Worm (Caenorhabditis elegans): ENCODE measurements around the gene pmt-1.
A peak's percentile ranks its signal among the peaks of the same experiment; 100 is the strongest.

pmt-1 gene

DNA sequence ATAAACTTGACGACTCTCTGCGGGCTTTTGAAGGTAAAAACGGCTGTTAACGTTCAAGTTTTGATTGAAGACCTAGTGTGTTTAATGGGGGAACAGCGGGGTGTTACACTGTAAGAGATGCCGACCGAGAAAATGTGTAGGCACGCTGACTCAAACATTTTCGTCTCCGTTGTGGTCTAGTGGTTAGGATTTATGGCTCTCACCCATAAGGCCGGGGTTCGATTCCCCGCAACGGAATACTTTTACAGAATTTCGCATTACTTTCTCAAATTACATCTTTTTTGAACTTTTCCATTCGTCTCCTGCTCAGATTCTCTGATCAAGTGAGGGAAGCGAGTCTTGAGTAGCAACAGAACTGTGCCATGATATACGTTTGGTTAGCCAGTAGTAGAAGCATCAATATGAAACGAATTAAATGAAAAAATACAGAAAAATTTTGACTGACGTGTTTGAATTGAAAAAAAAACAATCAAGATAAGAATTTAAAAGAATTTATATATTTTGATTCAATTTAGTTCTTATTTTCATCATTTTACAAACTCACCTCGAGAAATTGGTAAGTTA, 11.0 kb upstream of the pmt-1 start, which contains the start of gene ZK622.1:
Gene ZK622.1 (plus strand): TSS at position 514 of the 564 bp plus-strand sequence.
- TF ChIP-seq med-1 (GFP tag; optimal IDR thresholded peaks at IDR 0.05; ENCODE audit: insufficient read depth) (peak; percentile 36), ztf-23 (GFP tag; IDR thresholded peaks at IDR 0.05) (0 out of 2 replicates have a peak, but pooled peaks have one; percentile 36), klf-2 (GFP tag; conservative IDR thresholded peaks at IDR 0.05) (peak; percentile 66; the same call in 1 of the 2 replicates), ref-1 (GFP tag; conservative IDR thresholded peaks at IDR 0.05) (peak; percentile 67; the same call in 1 of the 2 replicates), ztf-29 (GFP tag; IDR thresholded peaks at IDR 0.05) (no peak), cog-1 (tag; optimal IDR thresholded peaks at IDR 0.05) (peak; percentile 6), flt-1 (GFP tag; IDR thresholded peaks at IDR 0.05) (peak; percentile 88), T22C8.4 (GFP tag; IDR thresholded peaks at IDR 0.05) (peak; percentile 55; the same call in 1 of the 2 replicates), tab-1 (GFP tag; IDR thresholded peaks at IDR 0.05) (peak; percentile 73)

DNA sequence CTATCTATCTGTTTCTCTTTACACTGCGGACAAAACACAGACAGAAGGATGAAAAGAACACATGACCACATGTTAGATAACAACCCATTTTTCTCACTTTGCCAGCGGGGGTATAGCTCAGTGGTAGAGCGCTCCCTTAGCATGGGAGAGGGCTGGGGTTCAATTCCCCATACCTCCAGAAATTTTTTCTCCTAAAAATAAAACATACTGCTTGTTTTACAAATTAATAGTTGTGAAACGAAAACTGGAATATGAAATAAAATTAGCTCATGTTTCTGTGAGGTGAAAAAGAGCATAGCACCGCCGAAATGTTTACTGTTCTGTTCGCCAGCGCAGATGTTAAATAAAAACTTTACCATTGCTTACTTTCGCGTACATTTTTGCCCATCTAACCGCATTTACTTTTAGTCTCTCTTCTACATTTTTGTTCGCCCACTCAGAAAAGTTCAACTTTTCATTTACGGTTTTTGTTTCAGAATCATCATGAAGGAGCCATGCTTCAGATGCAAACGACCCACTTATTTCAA, 10.0 kb upstream of the pmt-1 start, which contains the start of gene ZK622.4:
Gene ZK622.4 (plus strand): TSS at position 477 of the 527 bp plus-strand sequence.
- peak; percentile 82 for TF ChIP-seq ztf-29 (GFP tag; IDR thresholded peaks at IDR 0.05)
- TF ChIP-seq T22C8.4 (GFP tag; IDR thresholded peaks at IDR 0.05), result peak; percentile 91
- peak; percentile 94 for TF ChIP-seq tab-1 (GFP tag; IDR thresholded peaks at IDR 0.05)
- TF ChIP-seq ref-1 (GFP tag; conservative IDR thresholded peaks at IDR 0.05), result peak; percentile 86
- peak; percentile 90 for TF ChIP-seq klf-2 (GFP tag; conservative IDR thresholded peaks at IDR 0.05)
- TF ChIP-seq ztf-23 (GFP tag; IDR thresholded peaks at IDR 0.05), result peak; percentile 93
- TF ChIP-seq med-1 (GFP tag; optimal IDR thresholded peaks at IDR 0.05; ENCODE audit: insufficient read depth), result peak; percentile 73
- peak; percentile 95 for TF ChIP-seq flt-1 (GFP tag; IDR thresholded peaks at IDR 0.05)
- peak; percentile 85 for TF ChIP-seq cog-1 (tag; optimal IDR thresholded peaks at IDR 0.05)

DNA sequence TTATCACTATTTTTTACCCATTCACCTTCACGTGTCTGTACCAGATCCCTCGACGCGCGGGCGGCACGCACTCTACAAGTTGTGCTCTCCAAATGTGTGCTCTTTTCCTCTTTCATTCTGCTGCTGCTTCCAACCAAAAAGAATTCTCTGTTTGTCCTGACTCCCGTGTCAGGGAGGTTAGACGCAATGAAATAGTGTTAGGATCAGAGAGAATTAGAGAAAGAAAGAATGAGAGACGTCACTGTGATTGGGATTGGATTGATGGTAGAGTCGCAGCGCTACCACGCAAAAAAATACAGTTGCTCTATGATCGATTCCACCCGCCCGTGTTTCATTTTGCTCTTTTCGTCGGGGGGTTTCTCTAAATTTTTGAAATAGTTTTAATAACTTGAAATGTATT, 8.7 kb upstream of the pmt-1 start:
- no peak for TF ChIP-seq tab-1 (GFP tag; IDR thresholded peaks at IDR 0.05)

DNA sequence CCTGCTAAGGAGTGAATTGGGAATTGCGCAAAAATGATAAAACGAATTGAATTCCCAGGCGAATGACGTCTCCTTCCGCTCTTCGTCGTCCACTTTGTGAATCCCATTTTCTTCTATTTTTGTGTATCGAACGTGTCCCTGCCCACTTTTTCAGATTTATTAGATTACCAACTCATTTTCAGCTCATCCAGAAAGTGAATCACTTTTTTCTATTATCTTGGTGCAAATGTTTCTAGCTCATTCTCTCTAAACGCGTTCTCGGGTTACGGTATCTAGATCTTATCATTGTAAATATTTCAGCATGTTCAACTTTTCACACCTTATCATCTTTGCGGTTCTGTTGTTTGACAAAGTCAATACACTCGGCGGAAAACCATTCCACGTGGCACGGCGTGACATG, 6.8 kb upstream of the pmt-1 start, which contains the start of gene ZK622.5:
Gene ZK622.5 (plus strand): TSS at position 301 of the 400 bp plus-strand sequence.
- TF ChIP-seq T22C8.4 (GFP tag; IDR thresholded peaks at IDR 0.05) (no peak), ztf-23 (GFP tag; IDR thresholded peaks at IDR 0.05) (no peak), flt-1 (GFP tag; IDR thresholded peaks at IDR 0.05) (no peak), cog-1 (tag; optimal IDR thresholded peaks at IDR 0.05) (no peak), ztf-29 (GFP tag; IDR thresholded peaks at IDR 0.05) (no peak), klf-2 (GFP tag; conservative IDR thresholded peaks at IDR 0.05) (no peak), tab-1 (GFP tag; IDR thresholded peaks at IDR 0.05) (no peak), med-1 (GFP tag; optimal IDR thresholded peaks at IDR 0.05; ENCODE audit: insufficient read depth) (no peak), ref-1 (GFP tag; conservative IDR thresholded peaks at IDR 0.05) (no peak)

DNA sequence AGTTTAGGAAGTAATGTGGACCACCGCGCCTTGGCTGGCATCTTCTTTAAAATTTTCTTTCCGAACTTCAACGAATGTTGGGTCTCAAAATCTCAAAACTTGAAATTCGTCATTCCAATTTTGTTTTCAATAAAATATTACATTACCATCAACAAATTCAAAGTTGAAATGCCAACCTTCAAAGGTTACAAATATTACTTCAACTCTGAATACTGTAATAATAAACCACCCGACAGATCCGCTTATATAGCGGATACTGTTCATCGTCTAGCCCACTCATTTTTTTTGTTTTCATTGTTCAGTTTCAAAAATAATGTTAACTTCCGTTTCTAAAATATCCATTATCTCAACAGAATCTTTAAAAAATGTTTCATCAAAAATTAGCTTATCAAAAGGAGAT, 2.7 kb upstream of the pmt-1 start, which contains the start of gene gur-5:
Gene gur-5 (plus strand): TSS at position 301 of the 400 bp plus-strand sequence.
- TF ChIP-seq ztf-23 (GFP tag; IDR thresholded peaks at IDR 0.05) (no peak), T22C8.4 (GFP tag; IDR thresholded peaks at IDR 0.05) (no peak), ref-1 (GFP tag; conservative IDR thresholded peaks at IDR 0.05) (no peak), cog-1 (tag; optimal IDR thresholded peaks at IDR 0.05) (no peak), ztf-29 (GFP tag; IDR thresholded peaks at IDR 0.05) (no peak), flt-1 (GFP tag; IDR thresholded peaks at IDR 0.05) (no peak), tab-1 (GFP tag; IDR thresholded peaks at IDR 0.05) (no peak), med-1 (GFP tag; optimal IDR thresholded peaks at IDR 0.05; ENCODE audit: insufficient read depth) (no peak), klf-2 (GFP tag; conservative IDR thresholded peaks at IDR 0.05) (no peak)

DNA sequence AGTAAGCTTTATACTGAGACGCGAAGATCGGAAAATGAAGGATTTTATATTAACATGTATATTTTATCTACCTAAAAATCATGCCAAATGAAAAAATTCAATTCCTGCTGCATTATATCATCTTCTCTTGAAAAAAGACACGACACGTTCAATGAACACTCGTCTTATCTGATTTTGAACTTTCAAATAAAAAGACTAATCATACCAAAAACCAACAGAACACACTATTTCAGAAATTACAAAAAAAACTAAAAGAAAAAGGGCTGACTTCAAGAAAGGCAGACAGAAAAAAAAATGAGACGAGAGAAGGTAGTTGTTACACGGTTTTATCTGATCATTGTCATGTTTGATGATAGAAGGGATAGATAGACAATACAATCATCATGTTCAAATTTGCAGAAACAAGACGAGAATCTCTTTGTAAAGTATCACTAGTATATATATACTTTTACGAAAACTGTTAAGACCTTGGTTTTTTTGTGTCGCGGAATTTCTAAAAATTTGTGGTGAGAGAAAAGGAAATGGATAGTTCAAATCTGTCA, 488 bp upstream of the pmt-1 start:
- TF ChIP-seq ztf-29 (GFP tag; IDR thresholded peaks at IDR 0.05) (no peak), cog-1 (tag; optimal IDR thresholded peaks at IDR 0.05) (no peak), ztf-23 (GFP tag; IDR thresholded peaks at IDR 0.05) (no peak), med-1 (GFP tag; optimal IDR thresholded peaks at IDR 0.05; ENCODE audit: insufficient read depth) (no peak), klf-2 (GFP tag; conservative IDR thresholded peaks at IDR 0.05) (no peak), T22C8.4 (GFP tag; IDR thresholded peaks at IDR 0.05) (no peak), ref-1 (GFP tag; conservative IDR thresholded peaks at IDR 0.05) (no peak), tab-1 (GFP tag; IDR thresholded peaks at IDR 0.05) (no peak)

DNA sequence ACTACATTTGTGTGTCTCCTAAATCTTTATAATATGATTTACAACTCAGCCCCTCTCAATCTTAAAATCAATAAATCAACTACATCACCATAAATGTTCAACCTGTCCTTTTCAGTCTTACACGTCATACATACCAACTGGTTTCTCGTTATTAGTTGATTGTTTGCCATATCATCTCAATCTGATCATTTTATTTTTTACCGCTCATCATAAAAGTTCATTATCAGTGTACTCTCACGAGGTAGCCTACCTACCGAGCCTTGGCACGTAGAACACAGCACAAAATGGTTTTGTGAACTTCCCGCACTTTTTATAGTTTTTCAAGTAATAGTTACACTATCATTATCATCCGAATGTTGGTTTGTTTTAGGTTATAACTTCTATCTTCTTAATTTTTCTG, 1.2 kb downstream of the pmt-1 start:
- TF ChIP-seq flt-1 (GFP tag; IDR thresholded peaks at IDR 0.05), result no peak

DNA sequence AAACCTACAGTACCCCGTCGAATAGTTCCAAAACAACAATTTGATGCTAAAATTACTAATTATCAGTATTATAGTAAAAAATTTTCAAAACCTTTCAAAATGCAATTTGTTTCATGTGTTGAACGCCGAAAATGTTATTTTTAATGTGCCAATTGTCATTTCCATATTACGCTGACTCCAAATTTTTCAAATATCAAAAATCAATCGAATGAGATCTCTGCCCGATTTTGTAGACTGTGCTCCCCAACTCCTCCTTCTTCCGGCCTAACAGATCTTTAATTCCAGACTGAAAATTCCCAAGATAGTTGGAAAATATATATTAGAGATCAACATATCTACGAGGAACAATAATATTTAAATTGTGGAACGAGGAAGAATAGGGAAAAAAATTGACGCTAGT, 4.5 kb downstream of the pmt-1 start:
- no peak for TF ChIP-seq ztf-23 (GFP tag; IDR thresholded peaks at IDR 0.05)
- TF ChIP-seq klf-2 (GFP tag; conservative IDR thresholded peaks at IDR 0.05), result no peak
- TF ChIP-seq ztf-29 (GFP tag; IDR thresholded peaks at IDR 0.05), result no peak
- TF ChIP-seq cog-1 (tag; optimal IDR thresholded peaks at IDR 0.05), result no peak
- no peak for TF ChIP-seq ref-1 (GFP tag; conservative IDR thresholded peaks at IDR 0.05)
- no peak for TF ChIP-seq med-1 (GFP tag; optimal IDR thresholded peaks at IDR 0.05; ENCODE audit: insufficient read depth)
- no peak for TF ChIP-seq tab-1 (GFP tag; IDR thresholded peaks at IDR 0.05)
- no peak for TF ChIP-seq T22C8.4 (GFP tag; IDR thresholded peaks at IDR 0.05)
- no peak for TF ChIP-seq flt-1 (GFP tag; IDR thresholded peaks at IDR 0.05)

DNA sequence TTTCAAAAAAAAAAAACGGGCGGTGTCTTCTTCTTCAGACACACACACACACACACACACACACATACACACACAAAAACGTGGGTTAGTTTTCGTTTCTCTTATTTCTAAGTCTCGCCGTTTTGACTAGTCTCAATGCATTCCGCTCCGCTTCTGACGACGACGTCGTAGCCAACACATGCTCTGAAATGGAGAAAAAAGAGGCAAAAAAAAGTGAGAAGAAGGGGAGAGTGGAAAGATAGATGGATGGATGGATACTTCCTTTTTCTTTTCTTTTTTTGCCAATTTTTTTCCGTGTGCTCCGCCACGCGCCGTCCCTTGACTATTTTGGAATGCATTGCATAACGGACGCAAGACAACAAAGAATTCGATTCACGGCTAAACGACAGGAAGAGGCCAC, 5.6 kb downstream of the pmt-1 start:
- TF ChIP-seq ztf-29 (GFP tag; IDR thresholded peaks at IDR 0.05) (no peak), flt-1 (GFP tag; IDR thresholded peaks at IDR 0.05) (no peak), T22C8.4 (GFP tag; IDR thresholded peaks at IDR 0.05) (no peak), med-1 (GFP tag; optimal IDR thresholded peaks at IDR 0.05; ENCODE audit: insufficient read depth) (no peak), ref-1 (GFP tag; conservative IDR thresholded peaks at IDR 0.05) (no peak), tab-1 (GFP tag; IDR thresholded peaks at IDR 0.05) (no peak), cog-1 (tag; optimal IDR thresholded peaks at IDR 0.05) (no peak), ztf-23 (GFP tag; IDR thresholded peaks at IDR 0.05) (no peak)
